Worm (Caenorhabditis elegans) whole organism, L1 larva: ENCODE measurements around the gene srsx-14.

Experiments used
- ceh-82 ChIP-seq, 3 experiments: fragments of 150-350 bp in 1 of 3; sonication (generic microtip) in 2 of 3; optimal IDR thresholded peaks; 2 replicates each; lab custom pipeline; 2014 to 2017; ENCODE audit warnings: missing biosample characterization in 3 of 3, missing genetic modification characterization in 3 of 3
- ets-5 ChIP-seq: fragments of 200-800 bp; sonication (Bioruptor generic); IDR thresholded peaks from 2 replicates; pipeline ENCODE4 v1.3.6; 2022; ENCODE audit warnings: missing genetic modification characterization, missing compliant biosample characterization
- hlh-17 ChIP-seq: fragments of 200-800 bp; sonication (Bioruptor generic); optimal IDR thresholded peaks from 2 replicates; lab custom pipeline; 2018; ENCODE audit warnings: missing genetic modification characterization, mild to moderate bottlenecking, missing compliant biosample characterization, moderate library complexity, borderline replicate concordance
- nhr-11 ChIP-seq: fragments of 150-350 bp; optimal IDR thresholded peaks from 2 replicates; lab custom pipeline; 2014; ENCODE audit warnings: missing biosample characterization, missing genetic modification characterization
- nhr-237 ChIP-seq: fragments of 150-350 bp; optimal IDR thresholded peaks from 2 replicates; lab custom pipeline; 2014; ENCODE audit warnings: missing biosample characterization, missing genetic modification characterization
- snpc-4 ChIP-seq: fragments of 150-350 bp; optimal IDR thresholded peaks from 2 replicates; lab custom pipeline; 2014; ENCODE audit warnings: missing biosample characterization, missing genetic modification characterization

ce11 chrIV:5595567-5595966 is 31.4 kb downstream of the srsx-14 start:
- TF ChIP-seq nhr-11 (no peak), ceh-82 (tag; optimal IDR thresholded peaks at IDR 0.05; lab: Kevin White, UChicago) (no peak), ets-5 (GFP tag; lab: Robert Waterston, UW) (no peak), snpc-4 (tag; lab: Kevin White, UChicago) (no peak), nhr-237 (tag; lab: Kevin White, UChicago) (no peak), hlh-17 (GFP tag; lab: Kevin White, UChicago) (no peak)
